Fruit fly (Drosophila melanogaster) whole organism, embryonic: Measurements from ENCODE around the gene slf.
A peak's percentile ranks its signal among the peaks of the same experiment; 100 is the strongest.

ENCODE experiments used
- BtbVII ChIP-seq: fragments of 200-800 bp; sonication (Bioruptor generic); optimal IDR thresholded peaks from 3 replicates; lab custom pipeline; 2017; ENCODE audit warnings: missing biosample characterization, mild to moderate bottlenecking, missing genetic modification characterization
- CG10147 ChIP-seq: fragments of 200-800 bp; sonication (Bioruptor generic); optimal IDR thresholded peaks from 2 replicates; lab custom pipeline; 2019; ENCODE audit warnings: missing biosample characterization, mild to moderate bottlenecking, missing genetic modification characterization, moderate library complexity
- CG1024 ChIP-seq: fragments of 200-800 bp; sonication (Bioruptor generic); IDR thresholded peaks from 2 replicates; pipeline ENCODE4 v1.3.6; 2022; ENCODE audit warnings: missing biosample characterization, missing genetic modification characterization
- CG12659 ChIP-seq: fragments of 200-800 bp; sonication (Bioruptor generic); optimal IDR thresholded peaks from 3 replicates; lab custom pipeline; 2017; ENCODE audit warnings: mild to moderate bottlenecking, missing biosample characterization, missing genetic modification reagents, missing genetic modification characterization
- CG13424 ChIP-seq: fragments of 200-800 bp; sonication (Bioruptor generic); optimal IDR thresholded peaks from 2 replicates; lab custom pipeline; 2019; ENCODE audit warnings: missing biosample characterization, mild to moderate bottlenecking, missing genetic modification characterization, moderate library complexity
- CG14965 ChIP-seq: fragments of 200-800 bp; sonication (Bioruptor generic); optimal IDR thresholded peaks from 2 replicates; lab custom pipeline; 2016; ENCODE audit warnings: missing biosample characterization, missing genetic modification characterization, borderline replicate concordance
- CG1529 ChIP-seq: fragments of 200-800 bp; sonication (Bioruptor generic); optimal IDR thresholded peaks from 3 replicates; lab custom pipeline; 2018; ENCODE audit warnings: missing biosample characterization, missing genetic modification characterization
- CG2889 ChIP-seq: fragments of 200-800 bp; sonication (Bioruptor generic); IDR thresholded peaks from 3 replicates; pipeline ENCODE4 v1.3.6; 2022; ENCODE audit warnings: missing biosample characterization, missing genetic modification characterization
- CG30431 ChIP-seq: fragments of 200-800 bp; sonication (Bioruptor generic); optimal IDR thresholded peaks from 2 replicates; lab custom pipeline; 2017; ENCODE audit warnings: missing biosample characterization, missing genetic modification characterization
- CG34376 ChIP-seq: fragments of 200-800 bp; sonication (Bioruptor generic); optimal IDR thresholded peaks from 2 replicates; lab custom pipeline; 2018; ENCODE audit warnings: missing biosample characterization, mild to moderate bottlenecking, missing genetic modification characterization
- CG34422 ChIP-seq: fragments of 200-800 bp; sonication (Bioruptor generic); IDR thresholded peaks from 3 replicates; pipeline ENCODE4 v1.3.6; 2022; ENCODE audit warnings: missing biosample characterization, missing genetic modification characterization
- CG3726 ChIP-seq: fragments of 200-800 bp; sonication (Bioruptor generic); IDR thresholded peaks from 3 replicates; pipeline ENCODE4, ENCODE4 v1.3.6; 2022; ENCODE audit warnings: missing biosample characterization, missing genetic modification characterization
- CG3995 ChIP-seq: fragments of 200-800 bp; sonication (Bioruptor generic); optimal IDR thresholded peaks from 3 replicates; lab custom pipeline; 2016; ENCODE audit warnings: missing biosample characterization, missing genetic modification characterization
- CG42726 ChIP-seq: fragments of 200-800 bp; sonication (Bioruptor generic); IDR thresholded peaks from 2 replicates; pipeline ENCODE4 v1.3.6; 2022; ENCODE audit warnings: missing biosample characterization, missing genetic modification characterization; ENCODE audit not compliant: partially characterized antibody
- CG6791 ChIP-seq: fragments of 200-800 bp; sonication (Bioruptor generic); IDR thresholded peaks from 3 replicates; pipeline ENCODE4 v1.3.6; 2022; ENCODE audit warnings: missing biosample characterization, missing genetic modification characterization; ENCODE audit not compliant: partially characterized antibody
- CG7372 ChIP-seq: fragments of 200-800 bp; sonication (Bioruptor generic); IDR thresholded peaks from 2 replicates; pipeline ENCODE4 v1.3.6; 2022; ENCODE audit warnings: missing biosample characterization, missing genetic modification characterization
- CG7556 ChIP-seq: fragments of 200-800 bp; sonication (Bioruptor generic); optimal IDR thresholded peaks from 2 replicates; lab custom pipeline; 2017; ENCODE audit warnings: missing biosample characterization, mild to moderate bottlenecking, missing genetic modification characterization
- CG7839 ChIP-seq: fragments of 200-800 bp; sonication (Bioruptor generic); optimal IDR thresholded peaks from 3 replicates; lab custom pipeline; 2018; ENCODE audit warnings: missing biosample characterization, mild to moderate bottlenecking, missing genetic modification characterization, moderate library complexity
- CG7963 ChIP-seq: fragments of 200-800 bp; sonication (Bioruptor generic); IDR thresholded peaks from 3 replicates; pipeline ENCODE4 v1.3.6; 2022; ENCODE audit warnings: missing biosample characterization, missing genetic modification characterization; ENCODE audit not compliant: partially characterized antibody
- CG9727 ChIP-seq: fragments of 200-800 bp; sonication (Bioruptor generic); optimal IDR thresholded peaks from 3 replicates; lab custom pipeline; 2017; ENCODE audit warnings: missing biosample characterization, mild to moderate bottlenecking, missing genetic modification characterization
- CoRest ChIP-seq: fragments of 200-800 bp; sonication (Bioruptor generic); optimal IDR thresholded peaks from 3 replicates; lab custom pipeline; 2018; ENCODE audit warnings: missing biosample characterization, mild to moderate bottlenecking, missing genetic modification characterization, moderate library complexity
- Dll ChIP-seq: fragments of 200-800 bp; sonication (Bioruptor generic); IDR thresholded peaks from 4 replicates; pipeline ENCODE4 v1.3.6; 2022; ENCODE audit warnings: missing biosample characterization, missing genetic modification characterization; ENCODE audit not compliant: partially characterized antibody
- Doc3 ChIP-seq: fragments of 200-800 bp; sonication (Bioruptor generic); IDR thresholded peaks from 3 replicates; pipeline ENCODE4 v1.3.6; 2022; ENCODE audit warnings: missing biosample characterization, missing genetic modification characterization; ENCODE audit not compliant: partially characterized antibody
- Fer2 ChIP-seq: fragments of 200-800 bp; sonication (Bioruptor generic); optimal IDR thresholded peaks from 2 replicates; lab custom pipeline; 2018; ENCODE audit warnings: missing biosample characterization, mild to moderate bottlenecking, missing genetic modification characterization, moderate library complexity
- HLH4C ChIP-seq: fragments of 200-800 bp; sonication (Bioruptor generic); IDR thresholded peaks from 3 replicates; pipeline ENCODE4 v1.3.6; 2022; ENCODE audit warnings: missing biosample characterization, missing genetic modification characterization; ENCODE audit not compliant: partially characterized antibody
- Hr78 ChIP-seq, 2 experiments: fragments of 200-800 bp in 1 of 2; fragments of >200 bp in 1 of 2; sonication (Bioruptor generic) in 1 of 2; optimal IDR thresholded peaks; 2 replicates each; lab custom pipeline; 2017 to 2019; ENCODE audit warnings: missing biosample characterization in 2 of 2, missing genetic modification characterization in 2 of 2, mild to moderate bottlenecking in 1 of 2, moderate library complexity in 1 of 2
- NC2β ChIP-seq: fragments of 200-800 bp; sonication (Bioruptor generic); optimal IDR thresholded peaks from 2 replicates; lab custom pipeline; 2016; ENCODE audit warnings: missing biosample characterization, missing genetic modification characterization
- Scr ChIP-seq: fragments of 200-800 bp; sonication (Bioruptor generic); IDR thresholded peaks from 2 replicates; pipeline ENCODE4 v1.3.6; 2022; ENCODE audit warnings: missing biosample characterization, missing genetic modification characterization; ENCODE audit not compliant: partially characterized antibody
- Side ChIP-seq: fragments of 200-800 bp; sonication (Bioruptor generic); optimal IDR thresholded peaks from 2 replicates; lab custom pipeline; 2016; ENCODE audit warnings: missing biosample characterization, missing genetic modification characterization
- Tbp ChIP-seq: fragments of >200 bp; optimal IDR thresholded peaks from 2 replicates; lab custom pipeline; 2018; ENCODE audit warnings: missing biosample characterization, missing genetic modification characterization
- ab ChIP-seq: fragments of 200-800 bp; sonication (Bioruptor generic); optimal IDR thresholded peaks from 2 replicates; lab custom pipeline; 2016; ENCODE audit warnings: missing biosample characterization, missing genetic modification characterization
- abd-A ChIP-seq: fragments of 200-800 bp; sonication (Bioruptor generic); optimal IDR thresholded peaks from 3 replicates; lab custom pipeline; 2019; ENCODE audit warnings: missing biosample characterization, mild to moderate bottlenecking, missing genetic modification characterization, moderate library complexity
- aop ChIP-seq: fragments of 200-800 bp; sonication (Bioruptor generic); IDR thresholded peaks from 2 replicates; pipeline ENCODE4 v1.3.6; 2022; ENCODE audit warnings: missing biosample characterization, missing genetic modification characterization
- ase ChIP-seq: fragments of 200-800 bp; sonication (Bioruptor generic); IDR thresholded peaks from 3 replicates; pipeline ENCODE4 v1.3.6; 2022; ENCODE audit warnings: missing biosample characterization, missing genetic modification characterization
- az2 ChIP-seq: fragments of 200-800 bp; sonication (Bioruptor generic); optimal IDR thresholded peaks from 3 replicates; lab custom pipeline; 2016; ENCODE audit warnings: missing biosample characterization, missing genetic modification characterization
- bigmax ChIP-seq: fragments of 200-800 bp; sonication (Bioruptor generic); optimal IDR thresholded peaks from 2 replicates; lab custom pipeline; 2018; ENCODE audit warnings: missing biosample characterization, mild to moderate bottlenecking, missing genetic modification characterization
- caup ChIP-seq: fragments of 200-800 bp; sonication (Bioruptor generic); optimal IDR thresholded peaks from 3 replicates; lab custom pipeline; 2017; ENCODE audit warnings: missing biosample characterization, mild to moderate bottlenecking, missing genetic modification characterization, moderate library complexity; ENCODE audit not compliant: severe bottlenecking
- corto ChIP-seq: fragments of 200-800 bp; sonication (Bioruptor generic); optimal IDR thresholded peaks from 2 replicates; lab custom pipeline; 2016; ENCODE audit warnings: missing biosample characterization, mild to moderate bottlenecking, missing genetic modification characterization, moderate library complexity
- eve ChIP-seq, 2 experiments: fragments of >200 bp; optimal IDR thresholded peaks; 2 replicates each; lab custom pipeline; 2017; ENCODE audit warnings: missing biosample characterization in 2 of 2, missing genetic modification characterization in 2 of 2
- fu2 ChIP-seq: fragments of 200-800 bp; sonication (Bioruptor generic); optimal IDR thresholded peaks from 2 replicates; lab custom pipeline; 2016; ENCODE audit warnings: missing biosample characterization, missing genetic modification characterization
- grau ChIP-seq: fragments of 200-800 bp; optimal IDR thresholded peaks from 3 replicates; lab custom pipeline; 2019; ENCODE audit warnings: missing biosample characterization, mild to moderate bottlenecking, missing genetic modification characterization, moderate library complexity
- inv ChIP-seq: fragments of 200-800 bp; sonication (Bioruptor generic); IDR thresholded peaks from 2 replicates; pipeline ENCODE4 v1.3.6; 2022; ENCODE audit warnings: missing biosample characterization, missing genetic modification characterization; ENCODE audit not compliant: partially characterized antibody
- jigr1 ChIP-seq: fragments of 200-800 bp; sonication (Bioruptor generic); IDR thresholded peaks from 3 replicates; pipeline ENCODE4 v1.3.6; 2022; ENCODE audit warnings: missing biosample characterization, missing genetic modification characterization
- nom ChIP-seq: fragments of 200-800 bp; sonication (Bioruptor generic); optimal IDR thresholded peaks from 2 replicates; lab custom pipeline; 2017; ENCODE audit warnings: missing biosample characterization, missing genetic modification characterization, mild to moderate bottlenecking, moderate library complexity, missing genetic modification reagents
- pros ChIP-seq: fragments of 200-800 bp; sonication (Bioruptor generic); optimal IDR thresholded peaks from 3 replicates; lab custom pipeline; 2019; ENCODE audit warnings: missing biosample characterization, mild to moderate bottlenecking, missing genetic modification characterization, moderate library complexity
- sisA ChIP-seq: fragments of 200-800 bp; sonication (Bioruptor generic); IDR thresholded peaks from 2 replicates; pipeline ENCODE4 v1.3.6; 2022; ENCODE audit warnings: missing biosample characterization, missing genetic modification characterization
- so ChIP-seq: fragments of 200-800 bp; sonication (Bioruptor generic); IDR thresholded peaks from 3 replicates; pipeline ENCODE4 v1.3.6; 2022; ENCODE audit warnings: missing biosample characterization, missing genetic modification characterization
- stwl ChIP-seq: fragments of 200-800 bp; sonication (Bioruptor generic); optimal IDR thresholded peaks from 3 replicates; lab custom pipeline; 2018; ENCODE audit warnings: missing biosample characterization, mild to moderate bottlenecking, missing genetic modification characterization, moderate library complexity
- wek ChIP-seq: fragments of 200-800 bp; sonication (Bioruptor generic); optimal IDR thresholded peaks from 3 replicates; lab custom pipeline; 2018; ENCODE audit warnings: missing biosample characterization, mild to moderate bottlenecking, missing genetic modification characterization, moderate library complexity

Gene slf

dm6 chr2L:4821319-4821717, 19.6 kb upstream of the slf start (continued):
- TF ChIP-seq corto (peak; percentile 58), caup (GFP tag; lab: Kevin White, UChicago) (peak; percentile 80), pros (GFP tag; lab: Kevin White, UChicago) (no peak), ab (no peak), Tbp (GFP tag; lab: Kevin White, UChicago) (no peak), Scr (GFP tag; lab: Robert Waterston, UW) (no peak), bigmax (GFP tag; lab: Kevin White, UChicago) (no peak), Doc3 (GFP tag; lab: Robert Waterston, UW) (no peak), CG10147 (peak; percentile 71), Fer2 (tag; lab: Kevin White, UChicago) (peak; percentile 31), CG30431 (GFP tag; lab: Kevin White, UChicago) (peak; percentile 25), Hr78 (GFP tag; optimal IDR thresholded peaks at IDR 0.05; lab: Kevin White, UChicago) (peak in 1 of 2 experiments; percentile 4), CG9727 (peak; percentile 78), NC2β (GFP tag; lab: Kevin White, UChicago) (no peak), nom (peak; percentile 88), CG3995 (peak; percentile 23), CG7556 (GFP tag; lab: Kevin White, UChicago) (peak; percentile 93), fu2 (GFP tag; lab: Kevin White, UChicago) (no peak), CG12659 (peak; percentile 69), jigr1 (GFP tag; lab: Robert Waterston, UW) (no peak; the same call in 2 of the 3 replicates), BtbVII (GFP tag; lab: Kevin White, UChicago) (peak; percentile 70), CG1024 (GFP tag; lab: Robert Waterston, UW) (no peak), abd-A (tag; lab: Kevin White, UChicago) (no peak), wek (GFP tag; lab: Kevin White, UChicago) (no peak), ase (GFP tag; lab: Robert Waterston, UW) (0 out of 3 replicates have a peak, but pooled peaks have one; percentile 31), CoRest (tag; lab: Kevin White, UChicago) (peak; percentile 78), CG7963 (no peak), CG1529 (GFP tag; lab: Kevin White, UChicago) (peak; percentile 39), CG6791 (GFP tag; lab: Robert Waterston, UW) (no peak), grau (peak; percentile 78), CG13424 (tag; lab: Kevin White, UChicago) (peak; percentile 73), inv (GFP tag; lab: Robert Waterston, UW) (no peak), CG7839 (tag; lab: Kevin White, UChicago) (peak; percentile 84), stwl (tag; lab: Kevin White, UChicago) (no peak), CG34422 (no peak; the same call in 2 of the 3 replicates), Dll (GFP tag; lab: Robert Waterston, UW) (no peak), CG7372 (GFP tag; lab: Robert Waterston, UW) (peak; percentile 75), CG14965 (no peak), so (peak; percentile 79), eve (GFP tag; optimal IDR thresholded peaks at IDR 0.05; lab: Kevin White, UChicago) (no peak), CG3726 (GFP tag; lab: Robert Waterston, UW) (no peak), az2 (GFP tag; lab: Kevin White, UChicago) (peak; percentile 44), aop (no peak), HLH4C (no peak), sisA (GFP tag; lab: Robert Waterston, UW) (peak; percentile 66), CG34376 (GFP tag; lab: Kevin White, UChicago) (peak; percentile 65), CG2889 (peak; percentile 67), Side (GFP tag; lab: Kevin White, UChicago) (no peak), CG42726 (GFP tag; lab: Robert Waterston, UW) (0 out of 2 replicates have a peak, but pooled peaks have one; percentile 25)
